Worm (Caenorhabditis elegans) whole organism, L1 larva: ENCODE measurements around the gene srd-8.

Source experiments
- C04F5.9 ChIP-seq: sonication (generic microtip); optimal IDR thresholded peaks from 2 replicates; lab custom pipeline; 2016; ENCODE audit warnings: missing genetic modification characterization, missing compliant biosample characterization
- C16A3.4 ChIP-seq: fragments of 150-350 bp; optimal IDR thresholded peaks from 2 replicates; lab custom pipeline; 2014; ENCODE audit warnings: missing biosample characterization, missing genetic modification characterization
- Y116A8C.19 ChIP-seq: sonication (generic microtip); optimal IDR thresholded peaks from 2 replicates; lab custom pipeline; 2016; ENCODE audit warnings: missing compliant biosample characterization, missing genetic modification characterization, borderline replicate concordance
- aha-1 ChIP-seq: fragments of 150-350 bp; optimal IDR thresholded peaks from 2 replicates; lab custom pipeline; 2014; ENCODE audit warnings: missing biosample characterization, missing genetic modification characterization
- aly-2 ChIP-seq: fragments of 150-350 bp; optimal IDR thresholded peaks from 2 replicates; lab custom pipeline; 2014; ENCODE audit warnings: missing biosample characterization, missing genetic modification characterization
- ama-1 ChIP-seq: fragments of 150-350 bp; optimal IDR thresholded peaks from 2 replicates; lab custom pipeline; 2014
- ceh-63 ChIP-seq: fragments of 200-800 bp; sonication (Bioruptor generic); optimal IDR thresholded peaks from 2 replicates; lab custom pipeline; 2018; ENCODE audit warnings: mild to moderate bottlenecking, missing genetic modification characterization, missing compliant biosample characterization
- ceh-8 ChIP-seq: fragments of 200-800 bp; sonication (Bioruptor generic); optimal IDR thresholded peaks from 2 replicates; lab custom pipeline; 2018; ENCODE audit warnings: mild to moderate bottlenecking, missing genetic modification characterization, moderate library complexity, missing compliant biosample characterization
- ceh-82 ChIP-seq, 3 experiments: fragments of 150-350 bp in 1 of 3; sonication (generic microtip) in 2 of 3; optimal IDR thresholded peaks; 2 replicates each; lab custom pipeline; 2014 to 2017; ENCODE audit warnings: missing biosample characterization in 3 of 3, missing genetic modification characterization in 3 of 3
- ceh-90 ChIP-seq: sonication (generic microtip); optimal IDR thresholded peaks from 2 replicates; lab custom pipeline; 2016; ENCODE audit warnings: missing genetic modification characterization, missing compliant biosample characterization
- egl-13 ChIP-seq: sonication (generic microtip); optimal IDR thresholded peaks from 2 replicates; lab custom pipeline; 2016; ENCODE audit warnings: missing genotype, missing genetic modification reagents, missing genetic modification characterization, missing compliant biosample characterization
- egl-27 ChIP-seq, 2 experiments: fragments of 150-350 bp in 1 of 2; sonication (generic microtip); optimal IDR thresholded peaks; 3 replicates each; lab custom pipeline; 2017 to 2018; ENCODE audit warnings: missing biosample characterization in 2 of 2, missing genetic modification characterization in 2 of 2, missing genetic modification reagents in 2 of 2
- elt-2 ChIP-seq: sonication (generic microtip); optimal IDR thresholded peaks from 2 replicates; lab custom pipeline; 2016; ENCODE audit warnings: missing genetic modification characterization, mild to moderate bottlenecking, inconsistent platforms, missing compliant biosample characterization, missing genetic modification reagents
- ets-5 ChIP-seq: fragments of 200-800 bp; sonication (Bioruptor generic); IDR thresholded peaks from 2 replicates; pipeline ENCODE4 v1.3.6; 2022; ENCODE audit warnings: missing genetic modification characterization, missing compliant biosample characterization
- grh-1 ChIP-seq: fragments of 200-800 bp; sonication (Bioruptor generic); IDR thresholded peaks from 2 replicates; pipeline ENCODE4 v1.3.6; 2022; ENCODE audit warnings: missing genetic modification reagents, missing genetic modification characterization, missing compliant biosample characterization
- hlh-4 ChIP-seq: sonication (generic microtip); optimal IDR thresholded peaks from 2 replicates; lab custom pipeline; 2016; ENCODE audit warnings: mild to moderate bottlenecking, missing genetic modification characterization, missing compliant biosample characterization
- hpl-2 ChIP-seq: fragments of 150-350 bp; optimal IDR thresholded peaks from 2 replicates; lab custom pipeline; 2014; ENCODE audit warnings: missing biosample characterization, missing genetic modification reagents, missing genetic modification characterization
- irx-1 ChIP-seq: sonication (generic microtip); optimal IDR thresholded peaks from 2 replicates; lab custom pipeline; 2016; ENCODE audit warnings: missing genetic modification characterization, missing compliant biosample characterization
- lin-13 ChIP-seq: fragments of 150-350 bp; optimal IDR thresholded peaks from 2 replicates; lab custom pipeline; 2014; ENCODE audit warnings: missing biosample characterization, missing genetic modification reagents, missing genetic modification characterization
- lin-15B ChIP-seq: fragments of 150-350 bp; sonication (generic microtip); optimal IDR thresholded peaks from 3 replicates; lab custom pipeline; 2014; ENCODE audit warnings: missing biosample characterization, missing genetic modification characterization
- lin-35 ChIP-seq, 2 experiments: fragments of 150-350 bp; optimal IDR thresholded peaks; 2 replicates each; lab custom pipeline; 2014; ENCODE audit warnings: missing biosample characterization in 2 of 2, missing genetic modification characterization in 2 of 2, missing genetic modification reagents in 2 of 2
- lin-39 ChIP-seq: fragments of 150-350 bp; optimal IDR thresholded peaks from 2 replicates; lab custom pipeline; 2014; ENCODE audit warnings: missing biosample characterization, missing genetic modification reagents, missing genetic modification characterization
- lir-3 ChIP-seq: sonication (generic microtip); optimal IDR thresholded peaks from 2 replicates; lab custom pipeline; 2016; ENCODE audit warnings: mild to moderate bottlenecking, missing genetic modification characterization, moderate library complexity, missing compliant biosample characterization; ENCODE audit not compliant: poor library complexity
- mab-9 ChIP-seq: fragments of 200-800 bp; sonication (Bioruptor generic); IDR thresholded peaks from 2 replicates; pipeline ENCODE4 v1.3.6; 2022; ENCODE audit warnings: missing genetic modification reagents, missing genetic modification characterization, missing compliant biosample characterization
- mdl-1 ChIP-seq, 2 experiments: fragments of 150-350 bp; optimal IDR thresholded peaks; 2 replicates each; lab custom pipeline; 2014 to 2017; ENCODE audit warnings: missing biosample characterization in 2 of 2, missing genetic modification characterization in 2 of 2, inconsistent platforms in 1 of 2
- mep-1 ChIP-seq: fragments of 150-350 bp; optimal IDR thresholded peaks from 2 replicates; lab custom pipeline; 2014; ENCODE audit warnings: missing biosample characterization, missing genetic modification characterization
- nhr-11 ChIP-seq: fragments of 150-350 bp; optimal IDR thresholded peaks from 2 replicates; lab custom pipeline; 2014; ENCODE audit warnings: missing biosample characterization, missing genetic modification characterization
- nhr-12 ChIP-seq: sonication (generic microtip); optimal IDR thresholded peaks from 2 replicates; lab custom pipeline; 2017; ENCODE audit warnings: missing biosample characterization, missing genetic modification characterization
- nhr-20 ChIP-seq: sonication (generic microtip); optimal IDR thresholded peaks from 2 replicates; lab custom pipeline; 2016; ENCODE audit warnings: mild to moderate bottlenecking, missing genetic modification characterization, missing compliant biosample characterization
- nhr-237 ChIP-seq: fragments of 150-350 bp; optimal IDR thresholded peaks from 2 replicates; lab custom pipeline; 2014; ENCODE audit warnings: missing biosample characterization, missing genetic modification characterization
- nhr-28 ChIP-seq: fragments of 150-350 bp; optimal IDR thresholded peaks from 2 replicates; lab custom pipeline; 2014; ENCODE audit warnings: missing biosample characterization, missing genetic modification characterization
- nhr-71 ChIP-seq: sonication (generic microtip); optimal IDR thresholded peaks from 2 replicates; lab custom pipeline; 2016; ENCODE audit warnings: mild to moderate bottlenecking, missing genetic modification characterization, moderate library complexity, missing compliant biosample characterization
- nhr-77 ChIP-seq: fragments of 150-350 bp; optimal IDR thresholded peaks from 2 replicates; lab custom pipeline; 2014; ENCODE audit warnings: missing biosample characterization, missing genetic modification characterization
- nhr-84 ChIP-seq: sonication (generic microtip); optimal IDR thresholded peaks from 2 replicates; lab custom pipeline; 2017; ENCODE audit warnings: missing biosample characterization, missing genetic modification characterization
- nhr-85 ChIP-seq: sonication (generic microtip); peaks from one replicate; lab custom pipeline; 2016; ENCODE audit warnings: missing genetic modification characterization, inconsistent platforms, missing compliant biosample characterization
- nhr-90 ChIP-seq: sonication (generic microtip); optimal IDR thresholded peaks from 2 replicates; lab custom pipeline; 2016; ENCODE audit warnings: mild to moderate bottlenecking, missing genetic modification characterization, missing compliant biosample characterization; ENCODE audit not compliant: poor library complexity
- pag-3 ChIP-seq: sonication (generic microtip); optimal IDR thresholded peaks from 2 replicates; lab custom pipeline; 2017; ENCODE audit warnings: missing genetic modification characterization, mild to moderate bottlenecking, missing compliant biosample characterization, antibody characterized with exemption, borderline replicate concordance; ENCODE audit not compliant: insufficient read depth
- rnt-1 ChIP-seq: sonication (generic microtip); optimal IDR thresholded peaks from 2 replicates; lab custom pipeline; 2016; ENCODE audit warnings: mild to moderate bottlenecking, missing genetic modification characterization, moderate library complexity, missing compliant biosample characterization
- skn-1 ChIP-seq: fragments of 150-350 bp; optimal IDR thresholded peaks from 2 replicates; lab custom pipeline; 2014; ENCODE audit warnings: missing biosample characterization, missing genetic modification characterization
- sptf-1 ChIP-seq: fragments of 150-350 bp; optimal IDR thresholded peaks from 2 replicates; lab custom pipeline; 2014; ENCODE audit warnings: missing biosample characterization, missing genetic modification characterization
- swsn-7 ChIP-seq: sonication (generic microtip); optimal IDR thresholded peaks from 2 replicates; lab custom pipeline; 2016; ENCODE audit warnings: missing genetic modification characterization, missing compliant biosample characterization
- tlp-1 ChIP-seq: fragments of 150-350 bp; optimal IDR thresholded peaks from 2 replicates; lab custom pipeline; 2014; ENCODE audit warnings: missing biosample characterization, missing genetic modification characterization
- unc-130 ChIP-seq: fragments of 150-350 bp; optimal IDR thresholded peaks from 2 replicates; lab custom pipeline; 2017; ENCODE audit warnings: missing biosample characterization, missing genetic modification characterization, inconsistent platforms
- unc-30 ChIP-seq: sonication (generic microtip); optimal IDR thresholded peaks from 2 replicates; lab custom pipeline; 2017; ENCODE audit warnings: missing biosample characterization, missing genetic modification characterization
- unc-62 ChIP-seq: fragments of 150-350 bp; optimal IDR thresholded peaks from 2 replicates; lab custom pipeline; 2014; ENCODE audit warnings: missing biosample characterization, missing genetic modification reagents, missing genetic modification characterization
- unc-86 ChIP-seq: sonication (generic microtip); optimal IDR thresholded peaks from 2 replicates; lab custom pipeline; 2016; ENCODE audit warnings: missing genetic modification characterization, missing compliant biosample characterization
- unc-98 ChIP-seq: fragments of 200-800 bp; sonication (Bioruptor generic); IDR thresholded peaks from 2 replicates; pipeline ENCODE4 v1.3.6; 2022; ENCODE audit warnings: missing genetic modification characterization, missing compliant biosample characterization
- xbp-1 ChIP-seq: sonication (generic microtip); optimal IDR thresholded peaks from 2 replicates; lab custom pipeline; 2016; ENCODE audit warnings: missing genetic modification characterization, missing compliant biosample characterization
- zag-1 ChIP-seq: fragments of 150-350 bp; optimal IDR thresholded peaks from 2 replicates; lab custom pipeline; 2014; ENCODE audit warnings: missing biosample characterization, missing genetic modification characterization
- ztf-11 ChIP-seq, 2 experiments: sonication (generic microtip); optimal IDR thresholded peaks; 2 replicates each; lab custom pipeline; 2016 to 2017; ENCODE audit warnings: missing genetic modification characterization in 2 of 2, missing biosample characterization in 1 of 2, missing compliant biosample characterization in 1 of 2
- ztf-4 ChIP-seq: fragments of 150-350 bp; optimal IDR thresholded peaks from 2 replicates; lab custom pipeline; 2014; ENCODE audit warnings: missing biosample characterization, missing genetic modification characterization

The srd-8 gene

ce11 chrIV:5614558-5615026 lies 30.8 kb downstream of the srd-8 start, which contains the start of gene C39H7.4:
C39H7.4 (minus strand) TSS chrIV:5614608.
- TF ChIP-seq tlp-1 (tag; lab: Kevin White, UChicago) (no peak), C16A3.4 (tag; lab: Kevin White, UChicago) (no peak), elt-2 (peak; percentile 55), pag-3 (tag; lab: Kevin White, UChicago) (no peak), hlh-4 (tag; lab: Kevin White, UChicago) (no peak)

- TF ChIP-seq nhr-12 (tag; lab: Kevin White, UChicago) (no peak), egl-27 (tag; optimal IDR thresholded peaks at IDR 0.05; lab: Kevin White, UChicago) (no peak), skn-1 (tag; lab: Kevin White, UChicago) (peak; percentile 66), ets-5 (no peak), hlh-4 (tag; lab: Kevin White, UChicago) (no peak), grh-1 (no peak), ceh-8 (peak; percentile 18), rnt-1 (peak; percentile 69), ceh-82 (tag; optimal IDR thresholded peaks at IDR 0.05; lab: Kevin White, UChicago) (peak in 1 of 3 experiments; percentile 64), mdl-1 (tag; optimal IDR thresholded peaks at IDR 0.05; lab: Kevin White, UChicago) (peak in 1 of 2 experiments; percentile 79), nhr-28 (no peak), C04F5.9 (tag; lab: Kevin White, UChicago) (no peak), pag-3 (tag; lab: Kevin White, UChicago) (peak; percentile 51), egl-13 (tag; lab: Kevin White, UChicago) (no peak), nhr-71 (tag; lab: Kevin White, UChicago) (peak; percentile 75), lin-15B (no peak), unc-98 (no peak), lir-3 (tag; lab: Kevin White, UChicago) (peak; percentile 12), lin-35 (GFP tag; optimal IDR thresholded peaks at IDR 0.05; lab: Kevin White, UChicago) (peak; percentile 60 to 63), lin-13 (GFP tag; lab: Kevin White, UChicago) (no peak), irx-1 (tag; lab: Kevin White, UChicago) (peak; percentile 56), zag-1 (tag; lab: Kevin White, UChicago) (no peak), hpl-2 (GFP tag; lab: Kevin White, UChicago) (no peak), aha-1 (tag; lab: Kevin White, UChicago) (no peak), aly-2 (tag; lab: Kevin White, UChicago) (no peak), ceh-63 (GFP tag; lab: Kevin White, UChicago) (no peak), nhr-85 (tag; lab: Kevin White, UChicago) (peak; percentile 37), ztf-11 (tag; optimal IDR thresholded peaks at IDR 0.05; lab: Kevin White, UChicago) (no peak), swsn-7 (tag; lab: Kevin White, UChicago) (peak; percentile 44), nhr-237 (tag; lab: Kevin White, UChicago) (no peak), nhr-77 (tag; lab: Kevin White, UChicago) (peak; percentile 46), nhr-90 (tag; lab: Kevin White, UChicago) (no peak), mab-9 (GFP tag; lab: Robert Waterston, UW) (no peak), ztf-4 (tag; lab: Kevin White, UChicago) (peak; percentile 80), sptf-1 (tag; lab: Kevin White, UChicago) (no peak), unc-30 (tag; lab: Kevin White, UChicago) (no peak), unc-86 (tag; lab: Kevin White, UChicago) (peak; percentile 19), unc-62 (GFP tag; lab: Kevin White, UChicago) (no peak), nhr-84 (tag; lab: Kevin White, UChicago) (no peak), unc-130 (no peak), nhr-11 (tag; lab: Kevin White, UChicago) (no peak), xbp-1 (peak; percentile 23), lin-39 (tag; lab: Kevin White, UChicago) (no peak), Y116A8C.19 (tag; lab: Kevin White, UChicago) (no peak), nhr-20 (peak; percentile 39), mep-1 (tag; lab: Kevin White, UChicago) (peak; percentile 73), ceh-90 (no peak), ama-1 (peak; percentile 48)
Measured at ce11 chrIV:5607343-5607742, 38.1 kb downstream of the srd-8 start.
